Worm (Caenorhabditis elegans) whole organism, late embryonic: ENCODE data around the gene ZC412.5.
"Not testable (repeated sequence)": the region's sequence is repeated elsewhere in the genome, so short reads cannot be mapped to it uniquely, and the experiment has no call there.

Source experiments
- C38D4.7 ChIP-seq: fragments of 200-800 bp; sonication (Bioruptor generic); optimal IDR thresholded peaks from 2 replicates; lab custom pipeline; 2018; ENCODE audit warnings: mild to moderate bottlenecking, missing genetic modification characterization, moderate library complexity, missing compliant biosample characterization
- Y22D7AL.16 ChIP-seq: sonication (generic microtip); optimal IDR thresholded peaks from 2 replicates; lab custom pipeline; 2016; ENCODE audit warnings: missing genetic modification characterization, missing compliant biosample characterization
- ama-1 ChIP-seq: fragments of 150-350 bp; optimal IDR thresholded peaks from 2 replicates; lab custom pipeline; 2014
- ceh-19 ChIP-seq: fragments of 200-800 bp; sonication (Bioruptor generic); optimal IDR thresholded peaks from 2 replicates; lab custom pipeline; 2018; ENCODE audit warnings: mild to moderate bottlenecking, missing genetic modification characterization, missing compliant biosample characterization
- ceh-48 ChIP-seq: sonication (generic microtip); optimal IDR thresholded peaks from 2 replicates; lab custom pipeline; 2016; ENCODE audit warnings: missing genetic modification characterization, inconsistent platforms, missing compliant biosample characterization
- fkh-10 ChIP-seq: fragments of 150-350 bp; optimal IDR thresholded peaks from 2 replicates; lab custom pipeline; 2014; ENCODE audit warnings: missing biosample characterization, missing genetic modification reagents, missing genetic modification characterization
- fkh-6 ChIP-seq: sonication (generic microtip); optimal IDR thresholded peaks from 2 replicates; lab custom pipeline; 2016; ENCODE audit warnings: missing genetic modification characterization, missing compliant biosample characterization
- nfya-1 ChIP-seq: sonication (generic microtip); optimal IDR thresholded peaks from 2 replicates; lab custom pipeline; 2017; ENCODE audit warnings: missing genetic modification characterization, mild to moderate bottlenecking, missing compliant biosample characterization, antibody characterized with exemption, moderate library complexity
- nhr-11 ChIP-seq: fragments of 150-350 bp; optimal IDR thresholded peaks from 2 replicates; lab custom pipeline; 2014; ENCODE audit warnings: missing biosample characterization, missing genetic modification characterization
- pat-9 ChIP-seq: fragments of 200-800 bp; sonication (Bioruptor generic); optimal IDR thresholded peaks from 2 replicates; lab custom pipeline; 2018; ENCODE audit warnings: mild to moderate bottlenecking, missing genetic modification characterization, moderate library complexity, missing compliant biosample characterization
- rnt-1 ChIP-seq: sonication (generic microtip); optimal IDR thresholded peaks from 2 replicates; lab custom pipeline; 2016; ENCODE audit warnings: missing genetic modification characterization, missing compliant biosample characterization
- tbx-7 ChIP-seq: sonication (generic microtip); optimal IDR thresholded peaks from 2 replicates; lab custom pipeline; 2016; ENCODE audit warnings: missing genotype, missing genetic modification characterization, missing compliant biosample characterization
- ztf-16 ChIP-seq: sonication (generic microtip); optimal IDR thresholded peaks from 2 replicates; lab custom pipeline; 2017; ENCODE audit warnings: missing genetic modification characterization, missing compliant biosample characterization

ZC412.5 gene

ce11 chrV:14828407-14828806 lies 46.9 kb downstream of the ZC412.5 start:
- TF ChIP-seq pat-9 (tag; lab: Kevin White, UChicago) (no peak), ztf-16 (tag; lab: Kevin White, UChicago) (no peak), tbx-7 (tag; lab: Kevin White, UChicago) (no peak), ama-1 (lab: Kevin White, UChicago) (no peak), ceh-19 (GFP tag; lab: Kevin White, UChicago) (no peak), Y22D7AL.16 (no peak), C38D4.7 (GFP tag; lab: Kevin White, UChicago) (no peak), fkh-10 (GFP tag; lab: Kevin White, UChicago) (no peak), fkh-6 (tag; lab: Kevin White, UChicago) (no peak)

- TF ChIP-seq rnt-1, nfya-1, nhr-11 (tag; lab: Kevin White, UChicago): not testable (repeated sequence)
Measured at ce11 chrV:14826952-14827351, 48.3 kb downstream of the ZC412.5 start, which contains the start of gene nspa-8. Gene nspa-8, minus strand, starts transcription at chrV:14827052.

ce11 chrV:14824124-14824523 lies 51.1 kb downstream of the ZC412.5 start, which contains the start of gene W06A7.4:
Gene W06A7.4, plus strand, starts transcription at chrV:14824424.
- no peak for TF ChIP-seq ztf-16 (tag; lab: Kevin White, UChicago)
- no peak for TF ChIP-seq ceh-48 (tag; lab: Kevin White, UChicago)
